Worm (Caenorhabditis elegans): ENCODE measurements around the gene irld-15.

- no peak for TF ChIP-seq alr-1 (tag; optimal IDR thresholded peaks at IDR 0.05; ENCODE audit: borderline replicate concordance)
- TF ChIP-seq lsy-2 (tag; optimal IDR thresholded peaks at IDR 0.05), result no peak
- TF ChIP-seq ama-1 (optimal IDR thresholded peaks at IDR 0.05), result no peak
- no peak for TF ChIP-seq sox-4 (tag; optimal IDR thresholded peaks at IDR 0.05)
- TF ChIP-seq ztf-11 (tag; optimal IDR thresholded peaks at IDR 0.05), result no peak
- peak in 1 of 2 experiments; percentile 14 for TF ChIP-seq lin-35 (GFP tag; optimal IDR thresholded peaks at IDR 0.05)
- no peak for TF ChIP-seq skn-1 (tag; optimal IDR thresholded peaks at IDR 0.05)
- no peak for TF ChIP-seq efl-1 (optimal IDR thresholded peaks at IDR 0.05)
- peak in 1 of 2 experiments; percentile 7 for TF ChIP-seq efl-1 (GFP tag; optimal IDR thresholded peaks at IDR 0.05 in 1 of 2)
- TF ChIP-seq nhr-237 (tag; optimal IDR thresholded peaks at IDR 0.05), result no peak
- TF ChIP-seq snpc-4 (tag; optimal IDR thresholded peaks at IDR 0.05), result no peak
- no peak for TF ChIP-seq mdl-1 (tag; optimal IDR thresholded peaks at IDR 0.05)
- TF ChIP-seq dsc-1 (tag; optimal IDR thresholded peaks at IDR 0.05), result no peak
- TF ChIP-seq nhr-47 (tag; optimal IDR thresholded peaks at IDR 0.05), result no peak
- no peak for TF ChIP-seq lin-13 (GFP tag; optimal IDR thresholded peaks at IDR 0.05)
Measured at ce11 chrV:2324260-2324659, 20.6 kb upstream of the irld-15 start.

Data from whole organism, L1 larva.